Comparison of ENCODE assay signal across 4 fruit fly cellular contexts in the genomic region with DNA sequence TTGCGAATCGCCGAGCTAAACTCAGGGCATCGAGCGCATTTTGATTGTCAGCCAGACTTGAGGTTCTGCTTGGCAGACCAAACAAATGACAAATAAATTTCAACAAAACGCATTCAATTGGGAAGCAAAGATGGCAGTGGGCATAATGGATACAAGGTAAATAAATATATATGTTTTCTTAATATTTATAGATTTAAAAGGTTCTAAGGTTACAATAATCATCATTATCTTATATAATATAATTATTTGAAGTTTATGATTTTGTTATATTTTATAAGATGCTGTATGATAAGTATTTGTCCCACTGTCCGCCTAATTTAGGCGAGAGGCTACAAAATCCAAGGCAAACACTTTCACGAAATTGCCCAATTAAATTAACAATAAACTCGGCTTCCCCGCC.
TF ChIP-seq lines count a peak whose summit lies in the region.

No protein-coding gene starts in this region.

- no peak for TF ChIP-seq CTCF in whole organism, embryonic (GFP tag; optimal IDR thresholded peaks at IDR 0.05; lab: Kevin White, UChicago)

TF ChIP-seq in whole organism, embryonic, 481 proteins besides CTCF, POLR2A, EP300 and RAD21:
- 0 out of 2 replicates have a peak, but pooled peaks have one; percentile 29 for TF ChIP-seq CG31441 (GFP tag; IDR thresholded peaks at IDR 0.05; lab: Robert Waterston, UW)
- peak; percentile 8 for TF ChIP-seq CG10979 (tag; optimal IDR thresholded peaks at IDR 0.05; lab: Kevin White, UChicago)
- TF ChIP-seq CG11504 (tag; optimal IDR thresholded peaks at IDR 0.05; lab: Kevin White, UChicago) = peak; percentile 3
- TF ChIP-seq unpg (GFP tag; optimal IDR thresholded peaks at IDR 0.05; lab: Kevin White, UChicago) = peak; percentile 5
- no peak for TF ChIP-seq Nf-YC (tag; optimal IDR thresholded peaks at IDR 0.05; lab: Kevin White, UChicago)
- peak; percentile 15 for TF ChIP-seq gem (tag; optimal IDR thresholded peaks at IDR 0.05; lab: Kevin White, UChicago)
TF ChIP-seq in whole organism, embryonic: peak in this region for 5.

TF ChIP-seq in whole organism, prepupa, 60 proteins besides CTCF, POLR2A, EP300 and RAD21:
- TF ChIP-seq svp (GFP tag; lab: Kevin White, UChicago) = peak; percentile 41
- no peak for TF ChIP-seq Sox15 (GFP tag; optimal IDR thresholded peaks at IDR 0.05; lab: Kevin White, UChicago)
- no peak for TF ChIP-seq Hr4 (GFP tag; optimal IDR thresholded peaks at IDR 0.05; lab: Kevin White, UChicago)
- TF ChIP-seq net (GFP tag; optimal IDR thresholded peaks at IDR 0.05; lab: Kevin White, UChicago) = no peak
- no peak for TF ChIP-seq fd59A (GFP tag; optimal IDR thresholded peaks at IDR 0.05; lab: Kevin White, UChicago)
- peak; percentile 9 for TF ChIP-seq spab (GFP tag; optimal IDR thresholded peaks at IDR 0.05; lab: Kevin White, UChicago)
- TF ChIP-seq Sox14 (GFP tag; optimal IDR thresholded peaks at IDR 0.05; lab: Kevin White, UChicago) = no peak
- peak; percentile 52 for TF ChIP-seq Ets96B (tag; optimal IDR thresholded peaks at IDR 0.05; lab: Kevin White, UChicago)
- peak; percentile 25 for TF ChIP-seq OdsH (GFP tag; optimal IDR thresholded peaks at IDR 0.05; lab: Kevin White, UChicago)
- TF ChIP-seq CG32006 (GFP tag; optimal IDR thresholded peaks at IDR 0.05; lab: Kevin White, UChicago) = peak; percentile 18
- no peak for TF ChIP-seq CG8319 (GFP tag; optimal IDR thresholded peaks at IDR 0.05; lab: Kevin White, UChicago)
- TF ChIP-seq Sox102F (GFP tag; optimal IDR thresholded peaks at IDR 0.05; lab: Kevin White, UChicago) = no peak
- peak; percentile 35 for TF ChIP-seq CG10631 (GFP tag; optimal IDR thresholded peaks at IDR 0.05; lab: Kevin White, UChicago)
- TF ChIP-seq fkh (GFP tag; optimal IDR thresholded peaks at IDR 0.05; lab: Kevin White, UChicago) = no peak
- no peak for TF ChIP-seq Hr38 (GFP tag; optimal IDR thresholded peaks at IDR 0.05; lab: Kevin White, UChicago)
- peak; percentile 23 for TF ChIP-seq CG8632 (GFP tag; optimal IDR thresholded peaks at IDR 0.05; lab: Kevin White, UChicago)
- TF ChIP-seq CG3032 (tag; optimal IDR thresholded peaks at IDR 0.05; lab: Kevin White, UChicago) = peak; percentile 25
- no peak for TF ChIP-seq dsx (GFP tag; optimal IDR thresholded peaks at IDR 0.05; lab: Kevin White, UChicago; ENCODE audit: poor library complexity, severe bottlenecking)
- no peak for TF ChIP-seq CG6276 (GFP tag; optimal IDR thresholded peaks at IDR 0.05; lab: Kevin White, UChicago)
- TF ChIP-seq CG34406 (GFP tag; optimal IDR thresholded peaks at IDR 0.05; lab: Kevin White, UChicago) = no peak
- peak; percentile 67 for TF ChIP-seq Eip78C (GFP tag; lab: Kevin White, UChicago)
- no peak for TF ChIP-seq CG6792 (GFP tag; optimal IDR thresholded peaks at IDR 0.05; lab: Kevin White, UChicago)
- TF ChIP-seq Eip75B (GFP tag; optimal IDR thresholded peaks at IDR 0.05; lab: Kevin White, UChicago) = no peak
- TF ChIP-seq fd85E (GFP tag; optimal IDR thresholded peaks at IDR 0.05; lab: Kevin White, UChicago) = no peak

TF ChIP-seq in whole organism, pupa, 21 proteins besides CTCF, POLR2A, EP300 and RAD21:
- TF ChIP-seq CG4496 (GFP tag; IDR thresholded peaks at IDR 0.05; lab: Robert Waterston, UW) (no peak), CG9948 (tag; optimal IDR thresholded peaks at IDR 0.05; lab: Kevin White, UChicago) (peak; percentile 26), Pif1A (GFP tag; optimal IDR thresholded peaks at IDR 0.05; lab: Kevin White, UChicago) (no peak), D1 (tag; optimal IDR thresholded peaks at IDR 0.05; lab: Kevin White, UChicago) (no peak), CG12605 (GFP tag; IDR thresholded peaks at IDR 0.05; lab: Robert Waterston, UW) (no peak), gl (tag; optimal IDR thresholded peaks at IDR 0.05; lab: Kevin White, UChicago) (no peak), CG10348 (GFP tag; IDR thresholded peaks at IDR 0.05; lab: Robert Waterston, UW) (no peak), CG32121 (GFP tag; IDR thresholded peaks at IDR 0.05; lab: Robert Waterston, UW) (no peak), CG8159 (tag; optimal IDR thresholded peaks at IDR 0.05; lab: Kevin White, UChicago) (peak; percentile 51), EcR (GFP tag; optimal IDR thresholded peaks at IDR 0.05; lab: Kevin White, UChicago) (no peak), Pif1B (GFP tag; optimal IDR thresholded peaks at IDR 0.05; lab: Kevin White, UChicago) (no peak), CG13204 (GFP tag; optimal IDR thresholded peaks at IDR 0.05; lab: Kevin White, UChicago) (no peak), rn (GFP tag; IDR thresholded peaks at IDR 0.05; lab: Robert Waterston, UW) (no peak), fd96Ca (GFP tag; IDR thresholded peaks at IDR 0.05; lab: Robert Waterston, UW) (no peak), CG14655 (GFP tag; optimal IDR thresholded peaks at IDR 0.05; lab: Kevin White, UChicago) (peak; percentile 29), Ets98B (GFP tag; IDR thresholded peaks at IDR 0.05; lab: Robert Waterston, UW) (no peak), CG34367 (tag; optimal IDR thresholded peaks at IDR 0.05; lab: Kevin White, UChicago) (peak; percentile 31), CG17806 (tag; optimal IDR thresholded peaks at IDR 0.05; lab: Kevin White, UChicago) (peak; percentile 28), Snoo (tag; optimal IDR thresholded peaks at IDR 0.05; lab: Kevin White, UChicago) (no peak), CG15710 (tag; optimal IDR thresholded peaks at IDR 0.05; lab: Kevin White, UChicago) (peak; percentile 42), CG8301 (tag; optimal IDR thresholded peaks at IDR 0.05; lab: Kevin White, UChicago) (no peak)
TF ChIP-seq in whole organism, pupa: peak in this region for 6.

TF ChIP-seq in whole organism, wandering third instar larva, 38 proteins besides CTCF, POLR2A, EP300 and RAD21:
- peak; percentile 27 for TF ChIP-seq rgr (GFP tag; optimal IDR thresholded peaks at IDR 0.05; lab: Kevin White, UChicago)
- no peak for TF ChIP-seq pan (optimal IDR thresholded peaks at IDR 0.05; lab: Kevin White, UChicago)
